Worm (Caenorhabditis elegans) whole organism, early embryonic: Measurements from ENCODE around the gene Y8A9A.2.

Experiments used
- B0310.2 ChIP-seq: sonication (generic microtip); optimal IDR thresholded peaks from 2 replicates; lab custom pipeline; 2016; ENCODE audit warnings: mild to moderate bottlenecking, missing genetic modification characterization, missing compliant biosample characterization
- F13C5.2 ChIP-seq: sonication (generic microtip); optimal IDR thresholded peaks from 2 replicates; lab custom pipeline; 2017; ENCODE audit warnings: mild to moderate bottlenecking, missing genetic modification characterization, inconsistent platforms, missing compliant biosample characterization
- ceh-13 ChIP-seq: fragments of 200-800 bp; sonication (Bioruptor generic); optimal IDR thresholded peaks from 2 replicates; lab custom pipeline; 2018; ENCODE audit warnings: mild to moderate bottlenecking, missing genetic modification characterization, missing compliant biosample characterization
- flt-1 ChIP-seq: fragments of 200-800 bp; sonication (Bioruptor generic); IDR thresholded peaks from 2 replicates; pipeline ENCODE4 v1.3.6; 2022; ENCODE audit warnings: missing genetic modification characterization, missing compliant biosample characterization

DNA sequence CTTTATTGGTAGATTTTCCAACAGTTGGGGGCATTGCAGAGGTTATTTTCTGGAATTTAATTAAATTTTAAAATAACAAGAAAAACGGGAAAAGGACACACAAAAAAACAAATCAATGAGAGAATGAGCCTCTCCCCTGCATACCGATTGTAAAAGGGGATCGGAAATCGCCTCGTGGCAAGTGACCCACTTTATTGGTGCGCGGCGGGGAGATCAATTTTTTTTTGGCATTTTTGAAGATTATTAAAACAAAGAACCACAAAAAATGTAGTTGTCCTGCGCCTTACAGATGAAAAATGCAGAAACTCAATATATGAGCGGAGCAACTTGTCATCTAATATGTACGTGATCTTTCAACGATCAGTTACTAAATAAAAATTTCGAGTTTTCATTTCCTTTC, 25.8 kb downstream of the Y8A9A.2 start, which contains the start of gene F54D10.7:
- TF ChIP-seq B0310.2 (tag; lab: Kevin White, UChicago) (no peak), flt-1 (GFP tag; lab: Robert Waterston, UW) (no peak), F13C5.2 (tag; lab: Kevin White, UChicago) (no peak), ceh-13 (no peak)
